Worm (Caenorhabditis elegans) whole organism, L3 larva: ENCODE data around the gene F19G12.1.

Source experiments
- R02D3.7 ChIP-seq: fragments of 150-350 bp; optimal IDR thresholded peaks from 2 replicates; lab custom pipeline; 2014; ENCODE audit warnings: missing biosample characterization, missing genetic modification characterization
- ZK546.5 ChIP-seq: sonication (generic microtip); optimal IDR thresholded peaks from 2 replicates; lab custom pipeline; 2017; ENCODE audit warnings: missing biosample characterization, missing genetic modification characterization
- aly-2 ChIP-seq: fragments of 150-350 bp; optimal IDR thresholded peaks from 2 replicates; lab custom pipeline; 2014; ENCODE audit warnings: missing biosample characterization, missing genetic modification characterization
- ama-1 ChIP-seq: fragments of 150-350 bp; optimal IDR thresholded peaks from 2 replicates; lab custom pipeline; 2018
- ceh-16 ChIP-seq: sonication (generic microtip); optimal IDR thresholded peaks from 2 replicates; lab custom pipeline; 2017; ENCODE audit warnings: missing biosample characterization, missing genetic modification characterization
- ceh-28 ChIP-seq: fragments of 150-350 bp; optimal IDR thresholded peaks from 2 replicates; lab custom pipeline; 2014; ENCODE audit warnings: missing biosample characterization, missing genetic modification reagents, missing genetic modification characterization
- daf-12 ChIP-seq: fragments of 150-350 bp; optimal IDR thresholded peaks from 2 replicates; lab custom pipeline; 2014; ENCODE audit warnings: missing biosample characterization, missing genetic modification reagents, missing genetic modification characterization
- egl-27 ChIP-seq: sonication (generic microtip); optimal IDR thresholded peaks from 4 replicates; lab custom pipeline; 2017; ENCODE audit warnings: missing biosample characterization, missing genetic modification reagents, missing genetic modification characterization
- egl-5 ChIP-seq: fragments of 150-350 bp; optimal IDR thresholded peaks from 2 replicates; lab custom pipeline; 2017; ENCODE audit warnings: missing biosample characterization, missing genetic modification reagents, missing genetic modification characterization, inconsistent platforms
- elt-1 ChIP-seq: fragments of 150-350 bp; optimal IDR thresholded peaks from 2 replicates; lab custom pipeline; 2014; ENCODE audit warnings: missing biosample characterization, missing genetic modification characterization
- elt-2 ChIP-seq: sonication (generic microtip); optimal IDR thresholded peaks from 2 replicates; lab custom pipeline; 2016; ENCODE audit warnings: missing genetic modification reagents, mild to moderate bottlenecking, missing genetic modification characterization, missing compliant biosample characterization
- elt-3 ChIP-seq, 3 experiments: fragments of 150-350 bp in 1 of 3; sonication (generic microtip) in 2 of 3; optimal IDR thresholded peaks; 2 replicates in 2 of 3; 4 replicates in 1 of 3; lab custom pipeline; 2014 to 2017; ENCODE audit warnings: missing biosample characterization in 3 of 3, missing genetic modification characterization in 3 of 3
- fos-1 ChIP-seq: fragments of 150-350 bp; optimal IDR thresholded peaks from 2 replicates; lab custom pipeline; 2014; ENCODE audit warnings: missing biosample characterization, missing genetic modification characterization
- hmg-11 ChIP-seq: sonication (generic microtip); optimal IDR thresholded peaks from 2 replicates; lab custom pipeline; 2016; ENCODE audit warnings: missing genetic modification characterization, missing compliant biosample characterization
- jun-1 ChIP-seq: fragments of 150-350 bp; optimal IDR thresholded peaks from 2 replicates; lab custom pipeline; 2014; ENCODE audit warnings: missing biosample characterization, missing genetic modification reagents, missing genetic modification characterization
- lin-15B ChIP-seq: fragments of 150-350 bp; optimal IDR thresholded peaks from 2 replicates; lab custom pipeline; 2014; ENCODE audit warnings: missing biosample characterization, missing genetic modification characterization
- lin-39 ChIP-seq: fragments of 150-350 bp; optimal IDR thresholded peaks from 2 replicates; lab custom pipeline; 2018; ENCODE audit warnings: missing biosample characterization, missing genetic modification reagents, missing genetic modification characterization
- lsy-12 ChIP-seq: sonication (generic microtip); optimal IDR thresholded peaks from 2 replicates; lab custom pipeline; 2016; ENCODE audit warnings: mild to moderate bottlenecking, missing genetic modification characterization, missing compliant biosample characterization
- mml-1 ChIP-seq: fragments of 150-350 bp; sonication (generic microtip); optimal IDR thresholded peaks from 3 replicates; lab custom pipeline; 2014; ENCODE audit warnings: missing biosample characterization, missing genetic modification characterization
- nfya-1 ChIP-seq: sonication (generic microtip); optimal IDR thresholded peaks from 2 replicates; lab custom pipeline; 2017; ENCODE audit warnings: missing genetic modification characterization, mild to moderate bottlenecking, missing compliant biosample characterization, antibody characterized with exemption, moderate library complexity; ENCODE audit not compliant: insufficient read depth
- nhr-11 ChIP-seq: fragments of 150-350 bp; optimal IDR thresholded peaks from 2 replicates; lab custom pipeline; 2014; ENCODE audit warnings: missing biosample characterization, missing genetic modification characterization
- nhr-23 ChIP-seq: fragments of 150-350 bp; optimal IDR thresholded peaks from 2 replicates; lab custom pipeline; 2014; ENCODE audit warnings: missing biosample characterization, missing genetic modification reagents, missing genetic modification characterization
- nhr-25 ChIP-seq: sonication (generic microtip); optimal IDR thresholded peaks from 2 replicates; lab custom pipeline; 2017; ENCODE audit warnings: missing biosample characterization, missing genetic modification characterization
- nhr-43 ChIP-seq: sonication (generic microtip); optimal IDR thresholded peaks from 2 replicates; lab custom pipeline; 2016; ENCODE audit warnings: mild to moderate bottlenecking, missing genetic modification characterization, missing compliant biosample characterization; ENCODE audit not compliant: poor library complexity, severe bottlenecking
- nhr-67 ChIP-seq: fragments of 150-350 bp; optimal IDR thresholded peaks from 2 replicates; lab custom pipeline; 2014; ENCODE audit warnings: missing biosample characterization, missing genetic modification characterization
- nhr-77 ChIP-seq: fragments of 150-350 bp; optimal IDR thresholded peaks from 2 replicates; lab custom pipeline; 2014; ENCODE audit warnings: missing biosample characterization, missing genetic modification characterization
- pha-4 ChIP-seq: fragments of 150-350 bp; optimal IDR thresholded peaks from 2 replicates; lab custom pipeline; 2014; ENCODE audit warnings: missing biosample characterization, missing genetic modification reagents, missing genetic modification characterization
- pqm-1 ChIP-seq: fragments of 150-350 bp; optimal IDR thresholded peaks from 2 replicates; lab custom pipeline; 2017; ENCODE audit warnings: missing biosample characterization, missing genetic modification characterization, inconsistent platforms
- sea-2 ChIP-seq: fragments of 150-350 bp; sonication (generic microtip); optimal IDR thresholded peaks from 4 replicates; lab custom pipeline; 2014; ENCODE audit warnings: missing biosample characterization, missing genetic modification reagents, missing genetic modification characterization
- skn-1 ChIP-seq: fragments of 150-350 bp; optimal IDR thresholded peaks from 2 replicates; lab custom pipeline; 2014; ENCODE audit warnings: missing biosample characterization, missing genetic modification characterization
- snpc-4 ChIP-seq: fragments of 150-350 bp; optimal IDR thresholded peaks from 2 replicates; lab custom pipeline; 2014; ENCODE audit warnings: missing biosample characterization, missing genetic modification characterization
- tbx-2 ChIP-seq: sonication (generic microtip); optimal IDR thresholded peaks from 2 replicates; lab custom pipeline; 2016; ENCODE audit warnings: mild to moderate bottlenecking, missing genetic modification characterization, missing compliant biosample characterization
- unc-39 ChIP-seq: sonication (generic microtip); optimal IDR thresholded peaks from 4 replicates; lab custom pipeline; 2017; ENCODE audit warnings: missing biosample characterization, missing genetic modification characterization
- unc-62 ChIP-seq: fragments of 150-350 bp; sonication (generic microtip); optimal IDR thresholded peaks from 4 replicates; lab custom pipeline; 2014; ENCODE audit warnings: missing biosample characterization, missing genetic modification reagents, missing genetic modification characterization
- zag-1 ChIP-seq: fragments of 150-350 bp; optimal IDR thresholded peaks from 2 replicates; lab custom pipeline; 2014; ENCODE audit warnings: missing biosample characterization, missing genetic modification characterization
- ztf-11 ChIP-seq: fragments of 150-350 bp; optimal IDR thresholded peaks from 2 replicates; lab custom pipeline; 2014; ENCODE audit warnings: missing biosample characterization, missing genetic modification characterization

F19G12.1 gene

ce11 chrX:1450352-1450818 is 19.6 kb downstream of the F19G12.1 start, which contains the start of gene W05H7.1:
Gene W05H7.1 (plus strand): TSS chrX:1450768.
- TF ChIP-seq skn-1 (tag; lab: Kevin White, UChicago) (no peak), sea-2 (GFP tag; lab: Kevin White, UChicago) (no peak), lin-15B (peak; percentile 30), elt-2 (tag; lab: Kevin White, UChicago) (peak; percentile 15), ztf-11 (no peak), nfya-1 (peak; percentile 73), nhr-25 (tag; lab: Kevin White, UChicago) (peak; percentile 63), daf-12 (tag; lab: Kevin White, UChicago) (no peak), R02D3.7 (tag; lab: Kevin White, UChicago) (no peak), snpc-4 (peak; percentile 32), nhr-23 (peak; percentile 48), lin-39 (tag; lab: Kevin White, UChicago) (peak; percentile 58), pha-4 (tag; lab: Kevin White, UChicago) (peak; percentile 62), elt-3 (tag; optimal IDR thresholded peaks at IDR 0.05; lab: Kevin White, UChicago) (no peak), mml-1 (tag; lab: Kevin White, UChicago) (no peak), nhr-67 (tag; lab: Kevin White, UChicago) (no peak), hmg-11 (tag; lab: Kevin White, UChicago) (peak; percentile 56), unc-39 (tag; lab: Kevin White, UChicago) (no peak), egl-5 (tag; lab: Kevin White, UChicago) (peak; percentile 42), fos-1 (no peak)

- TF ChIP-seq unc-39 (tag; lab: Kevin White, UChicago): no peak
- no peak for TF ChIP-seq ZK546.5 (tag; lab: Kevin White, UChicago)
- TF ChIP-seq nfya-1: no peak
- no peak for TF ChIP-seq zag-1 (tag; lab: Kevin White, UChicago)
- TF ChIP-seq pqm-1 (tag; lab: Kevin White, UChicago): no peak
- no peak for TF ChIP-seq nhr-25 (tag; lab: Kevin White, UChicago)
- TF ChIP-seq ztf-11: no peak
- TF ChIP-seq elt-3 (tag; optimal IDR thresholded peaks at IDR 0.05; lab: Kevin White, UChicago): no peak
- TF ChIP-seq nhr-67 (tag; lab: Kevin White, UChicago): no peak
- TF ChIP-seq daf-12 (tag; lab: Kevin White, UChicago): no peak
- TF ChIP-seq egl-5 (tag; lab: Kevin White, UChicago): no peak
- no peak for TF ChIP-seq lsy-12 (tag; lab: Kevin White, UChicago)
- TF ChIP-seq sea-2 (GFP tag; lab: Kevin White, UChicago): no peak
- TF ChIP-seq skn-1 (tag; lab: Kevin White, UChicago): no peak
- TF ChIP-seq fos-1: no peak
- TF ChIP-seq jun-1: no peak
- no peak for TF ChIP-seq elt-1 (tag; lab: Kevin White, UChicago)
- no peak for TF ChIP-seq hmg-11 (tag; lab: Kevin White, UChicago)
- TF ChIP-seq unc-62 (GFP tag; lab: Kevin White, UChicago): no peak
- no peak for TF ChIP-seq ceh-16 (tag; lab: Kevin White, UChicago)
- TF ChIP-seq, all 47 proteins: peak for 0
Observed at ce11 chrX:1451240-1451639, 20.4 kb downstream of the F19G12.1 start.

ce11 chrX:1451816-1452602 is 21.2 kb downstream of the F19G12.1 start:
- TF ChIP-seq tbx-2 (tag; lab: Kevin White, UChicago) (no peak), aly-2 (tag; lab: Kevin White, UChicago) (no peak), fos-1 (no peak), R02D3.7 (tag; lab: Kevin White, UChicago) (no peak), ztf-11 (no peak), lsy-12 (tag; lab: Kevin White, UChicago) (peak; percentile 33), pha-4 (tag; lab: Kevin White, UChicago) (peak; percentile 22), ama-1 (lab: Kevin White, UChicago) (peak; percentile 79), daf-12 (tag; lab: Kevin White, UChicago) (no peak), nhr-43 (no peak), nhr-23 (peak; percentile 1), nhr-25 (tag; lab: Kevin White, UChicago) (peak; percentile 6), hmg-11 (tag; lab: Kevin White, UChicago) (no peak), ZK546.5 (tag; lab: Kevin White, UChicago) (no peak)

- TF ChIP-seq ZK546.5 (tag; lab: Kevin White, UChicago): no peak
- TF ChIP-seq pqm-1 (tag; lab: Kevin White, UChicago): peak; percentile 40
- TF ChIP-seq pha-4 (tag; lab: Kevin White, UChicago): peak; percentile 56
- no peak for TF ChIP-seq mml-1 (tag; lab: Kevin White, UChicago)
- TF ChIP-seq ztf-11: no peak
- no peak for TF ChIP-seq elt-1 (tag; lab: Kevin White, UChicago)
- TF ChIP-seq egl-27: no peak
- no peak for TF ChIP-seq lin-15B
- TF ChIP-seq lin-39 (tag; lab: Kevin White, UChicago): peak; percentile 27
- TF ChIP-seq nhr-11 (tag; lab: Kevin White, UChicago): no peak
- no peak for TF ChIP-seq sea-2 (GFP tag; lab: Kevin White, UChicago)
- no peak for TF ChIP-seq ceh-28 (tag; lab: Kevin White, UChicago)
- TF ChIP-seq nhr-77 (tag; lab: Kevin White, UChicago): no peak
- TF ChIP-seq daf-12 (tag; lab: Kevin White, UChicago): no peak
- no peak for TF ChIP-seq R02D3.7 (tag; lab: Kevin White, UChicago)
- TF ChIP-seq elt-2 (tag; lab: Kevin White, UChicago): peak; percentile 79
- peak; percentile 16 for TF ChIP-seq nhr-25 (tag; lab: Kevin White, UChicago)
- TF ChIP-seq unc-62 (GFP tag; lab: Kevin White, UChicago): no peak
Observed at ce11 chrX:1453770-1454169, 23.0 kb downstream of the F19G12.1 start, which contains the start of gene cebp-1. Gene cebp-1 (minus strand): TSS chrX:1453868.
